Fruit fly (Drosophila melanogaster) whole organism, embryonic: ENCODE data around the gene Os-C.

Experiments
- ATbp ChIP-seq: fragments of 200-800 bp; sonication (Bioruptor generic); optimal IDR thresholded peaks from 2 replicates; lab custom pipeline; 2017; ENCODE audit warnings: missing biosample characterization, mild to moderate bottlenecking, missing genetic modification characterization, missing genetic modification reagents
- Atf6 ChIP-seq: fragments of 200-800 bp; sonication (Bioruptor generic); IDR thresholded peaks from 2 replicates; pipeline ENCODE4 v1.3.6; 2022; ENCODE audit warnings: missing biosample characterization, missing genetic modification characterization
- CG12299 ChIP-seq: fragments of 200-800 bp; sonication (Bioruptor generic); optimal IDR thresholded peaks from 2 replicates; lab custom pipeline; 2018; ENCODE audit warnings: missing biosample characterization, mild to moderate bottlenecking, missing genetic modification characterization
- CG13624 ChIP-seq: fragments of 200-800 bp; sonication (Bioruptor generic); optimal IDR thresholded peaks from 2 replicates; lab custom pipeline; 2016; ENCODE audit warnings: missing biosample characterization, missing genetic modification characterization
- CG15514 ChIP-seq: fragments of 200-800 bp; sonication (Bioruptor generic); optimal IDR thresholded peaks from 3 replicates; lab custom pipeline; 2017; ENCODE audit warnings: missing biosample characterization, missing genetic modification characterization, mild to moderate bottlenecking, moderate library complexity, missing genetic modification reagents
- CG17568 ChIP-seq: fragments of 200-800 bp; sonication (Bioruptor generic); optimal IDR thresholded peaks from 2 replicates; lab custom pipeline; 2018; ENCODE audit warnings: missing biosample characterization, mild to moderate bottlenecking, missing genetic modification characterization, moderate library complexity
- CG18011 ChIP-seq: fragments of 200-800 bp; sonication (Bioruptor generic); optimal IDR thresholded peaks from 2 replicates; lab custom pipeline; 2017; ENCODE audit warnings: missing biosample characterization, missing genetic modification characterization, mild to moderate bottlenecking, moderate library complexity, missing genotype
- CG2120 ChIP-seq: fragments of 200-800 bp; sonication (Bioruptor generic); optimal IDR thresholded peaks from 3 replicates; lab custom pipeline; 2016; ENCODE audit warnings: missing biosample characterization, missing genetic modification characterization
- CG2129 ChIP-seq: fragments of 200-800 bp; sonication (Bioruptor generic); IDR thresholded peaks from 2 replicates; pipeline ENCODE4 v1.3.6; 2022; ENCODE audit warnings: missing biosample characterization, missing genetic modification characterization; ENCODE audit not compliant: partially characterized antibody
- CG32532 ChIP-seq: fragments of 200-800 bp; sonication (Bioruptor generic); IDR thresholded peaks from 2 replicates; pipeline ENCODE4 v1.3.6; 2022; ENCODE audit warnings: missing biosample characterization, missing genetic modification characterization
- CG34224 ChIP-seq: fragments of 200-800 bp; sonication (Bioruptor generic); IDR thresholded peaks from 3 replicates; pipeline ENCODE4 v1.3.6; 2022; ENCODE audit warnings: missing biosample characterization, missing genetic modification characterization; ENCODE audit not compliant: partially characterized antibody
- CG4617 ChIP-seq: fragments of 200-800 bp; sonication (Bioruptor generic); optimal IDR thresholded peaks from 3 replicates; lab custom pipeline; 2016; ENCODE audit warnings: missing biosample characterization, missing genetic modification characterization, borderline replicate concordance
- CG6689 ChIP-seq: fragments of 200-800 bp; sonication (Bioruptor generic); IDR thresholded peaks from 2 replicates; pipeline ENCODE4 v1.3.6; 2022; ENCODE audit warnings: missing biosample characterization, missing genetic modification characterization
- CG7271 ChIP-seq: fragments of 200-800 bp; sonication (Bioruptor generic); optimal IDR thresholded peaks from 2 replicates; lab custom pipeline; 2018; ENCODE audit warnings: missing biosample characterization, mild to moderate bottlenecking, missing genetic modification characterization, moderate library complexity
- CG7556 ChIP-seq: fragments of 200-800 bp; sonication (Bioruptor generic); optimal IDR thresholded peaks from 2 replicates; lab custom pipeline; 2017; ENCODE audit warnings: missing biosample characterization, mild to moderate bottlenecking, missing genetic modification characterization
- CG9876 ChIP-seq: fragments of 200-800 bp; sonication (Bioruptor generic); optimal IDR thresholded peaks from 2 replicates; lab custom pipeline; 2016; ENCODE audit warnings: missing biosample characterization, missing genetic modification characterization
- CG9932 ChIP-seq: fragments of 200-800 bp; sonication (Bioruptor generic); IDR thresholded peaks from 2 replicates; pipeline ENCODE4 v1.3.6; 2022; ENCODE audit warnings: missing biosample characterization, missing genetic modification characterization
- Dll ChIP-seq: fragments of 200-800 bp; sonication (Bioruptor generic); IDR thresholded peaks from 4 replicates; pipeline ENCODE4 v1.3.6; 2022; ENCODE audit warnings: missing biosample characterization, missing genetic modification characterization; ENCODE audit not compliant: partially characterized antibody
- GATAe ChIP-seq: fragments of 200-800 bp; sonication (Bioruptor generic); conservative IDR thresholded peaks from 2 replicates; pipeline ENCODE4 v1.3.6; 2022; ENCODE audit warnings: missing biosample characterization, missing genetic modification characterization
- Gsc ChIP-seq: fragments of 200-800 bp; sonication (Bioruptor generic); IDR thresholded peaks from 2 replicates; pipeline ENCODE4 v1.3.6; 2022; ENCODE audit warnings: missing biosample characterization, missing genetic modification characterization
- H15 ChIP-seq: fragments of 200-800 bp; sonication (Bioruptor generic); IDR thresholded peaks from 3 replicates; pipeline ENCODE4 v1.3.6; 2022; ENCODE audit warnings: missing biosample characterization, missing genetic modification characterization
- Hmr ChIP-seq: fragments of 200-800 bp; sonication (Bioruptor generic); optimal IDR thresholded peaks from 3 replicates; lab custom pipeline; 2017; ENCODE audit warnings: mild to moderate bottlenecking, missing biosample characterization, missing genetic modification reagents, missing genetic modification characterization
- Hr39 ChIP-seq: fragments of >200 bp; optimal IDR thresholded peaks from 2 replicates; lab custom pipeline; 2017
- Hsf ChIP-seq: fragments of 200-800 bp; sonication (Bioruptor generic); optimal IDR thresholded peaks from 3 replicates; lab custom pipeline; 2016; ENCODE audit warnings: missing biosample characterization, missing genetic modification characterization
- Kr ChIP-seq: fragments of 200-800 bp; sonication (Bioruptor generic); optimal IDR thresholded peaks from 2 replicates; lab custom pipeline; 2017; ENCODE audit warnings: missing biosample characterization, mild to moderate bottlenecking, missing genetic modification characterization
- Lpt ChIP-seq: fragments of >200 bp; optimal IDR thresholded peaks from 2 replicates; lab custom pipeline; 2018; ENCODE audit warnings: missing biosample characterization, missing genetic modification characterization
- Nf-YB ChIP-seq: fragments of 200-800 bp; sonication (Bioruptor generic); optimal IDR thresholded peaks from 3 replicates; lab custom pipeline; 2019; ENCODE audit warnings: missing biosample characterization, mild to moderate bottlenecking, missing genetic modification characterization, moderate library complexity
- Opbp ChIP-seq: fragments of 200-800 bp; sonication (Bioruptor generic); IDR thresholded peaks from 3 replicates; pipeline ENCODE4 v1.3.6; 2022; ENCODE audit warnings: missing biosample characterization, missing genetic modification characterization; ENCODE audit not compliant: partially characterized antibody
- Optix ChIP-seq: fragments of 200-800 bp; sonication (Bioruptor generic); IDR thresholded peaks from 3 replicates; pipeline ENCODE4 v1.3.6; 2022; ENCODE audit warnings: missing biosample characterization, missing genetic modification characterization
- ase ChIP-seq: fragments of 200-800 bp; sonication (Bioruptor generic); IDR thresholded peaks from 3 replicates; pipeline ENCODE4 v1.3.6; 2022; ENCODE audit warnings: missing biosample characterization, missing genetic modification characterization
- ato ChIP-seq: fragments of 200-800 bp; sonication (Bioruptor generic); IDR thresholded peaks from 2 replicates; pipeline ENCODE4 v1.3.6; 2022; ENCODE audit warnings: missing biosample characterization, missing genetic modification characterization; ENCODE audit not compliant: partially characterized antibody
- cas ChIP-seq: fragments of 200-800 bp; sonication (Bioruptor generic); IDR thresholded peaks from 2 replicates; pipeline ENCODE4 v1.3.6; 2022; ENCODE audit warnings: missing biosample characterization, missing genetic modification characterization
- chinmo ChIP-seq: fragments of 200-800 bp; sonication (Bioruptor generic); IDR thresholded peaks from 4 replicates; pipeline ENCODE4 v1.3.6; 2022; ENCODE audit warnings: missing biosample characterization, missing genetic modification characterization; ENCODE audit not compliant: partially characterized antibody
- ci ChIP-seq: fragments of 200-800 bp; sonication (Bioruptor generic); IDR thresholded peaks from 3 replicates; pipeline ENCODE4 v1.3.6; 2022; ENCODE audit warnings: missing biosample characterization, missing genetic modification characterization
- corto ChIP-seq: fragments of 200-800 bp; sonication (Bioruptor generic); optimal IDR thresholded peaks from 2 replicates; lab custom pipeline; 2016; ENCODE audit warnings: missing biosample characterization, mild to moderate bottlenecking, missing genetic modification characterization, moderate library complexity
- cwo ChIP-seq: fragments of 200-800 bp; sonication (Bioruptor generic); optimal IDR thresholded peaks from 3 replicates; lab custom pipeline; 2017; ENCODE audit warnings: missing biosample characterization, missing genetic modification characterization, mild to moderate bottlenecking, moderate library complexity, missing genetic modification reagents
- esg ChIP-seq: fragments of 200-800 bp; sonication (Bioruptor generic); conservative IDR thresholded peaks from 2 replicates; pipeline ENCODE4 v1.3.6; 2022; ENCODE audit warnings: missing biosample characterization, missing genetic modification characterization
- fu2 ChIP-seq: fragments of 200-800 bp; sonication (Bioruptor generic); optimal IDR thresholded peaks from 2 replicates; lab custom pipeline; 2016; ENCODE audit warnings: missing biosample characterization, missing genetic modification characterization
- hth ChIP-seq: fragments of >200 bp; optimal IDR thresholded peaks from 2 replicates; lab custom pipeline; 2017; ENCODE audit warnings: inconsistent platforms
- kni ChIP-seq: fragments of 200-800 bp; sonication (Bioruptor generic); optimal IDR thresholded peaks from 3 replicates; lab custom pipeline; 2017; ENCODE audit warnings: mild to moderate bottlenecking, missing biosample characterization, missing genetic modification reagents, missing genetic modification characterization
- lilli ChIP-seq: fragments of 200-800 bp; sonication (Bioruptor generic); optimal IDR thresholded peaks from 3 replicates; lab custom pipeline; 2016; ENCODE audit warnings: missing biosample characterization, missing genetic modification characterization
- lola ChIP-seq, 3 experiments: fragments of >200 bp in 2 of 3; fragments of 200-800 bp in 1 of 3; sonication (Bioruptor generic) in 1 of 3; optimal IDR thresholded peaks; 2 replicates each; lab custom pipeline; 2017 to 2019; ENCODE audit warnings: missing biosample characterization in 3 of 3, missing genetic modification characterization in 3 of 3, mild to moderate bottlenecking in 1 of 3, moderate library complexity in 1 of 3
- lov ChIP-seq, 2 experiments: fragments of 200-800 bp in 1 of 2; fragments of >200 bp in 1 of 2; sonication (Bioruptor generic) in 1 of 2; IDR thresholded peaks in 1 of 2; optimal IDR thresholded peaks in 1 of 2; 2 replicates in 1 of 2; 3 replicates in 1 of 2; pipeline versions ENCODE4 v1.3.6 to Lab custom; 2017 to 2022; ENCODE audit warnings: missing biosample characterization in 1 of 2, missing genetic modification characterization in 1 of 2
- nau ChIP-seq: fragments of 200-800 bp; sonication (Bioruptor generic); optimal IDR thresholded peaks from 3 replicates; lab custom pipeline; 2017; ENCODE audit warnings: missing biosample characterization, mild to moderate bottlenecking, missing genetic modification characterization, missing genetic modification reagents
- p53 ChIP-seq: fragments of 200-800 bp; sonication (Bioruptor generic); optimal IDR thresholded peaks from 2 replicates; lab custom pipeline; 2016; ENCODE audit warnings: missing biosample characterization, missing genetic modification characterization
- pb ChIP-seq: fragments of 200-800 bp; sonication (Bioruptor generic); optimal IDR thresholded peaks from 3 replicates; lab custom pipeline; 2016; ENCODE audit warnings: missing biosample characterization, missing genetic modification characterization
- pzg ChIP-seq: fragments of 200-800 bp; sonication (Bioruptor generic); optimal IDR thresholded peaks from 3 replicates; lab custom pipeline; 2018; ENCODE audit warnings: missing biosample characterization, mild to moderate bottlenecking, missing genetic modification characterization, moderate library complexity
- ssp ChIP-seq: fragments of 200-800 bp; sonication (Bioruptor generic); IDR thresholded peaks from 2 replicates; pipeline ENCODE4 v1.3.6; 2022; ENCODE audit warnings: missing biosample characterization, missing genetic modification characterization
- zfh1 ChIP-seq: fragments of 200-800 bp; sonication (Bioruptor generic); IDR thresholded peaks from 3 replicates; pipeline ENCODE4 v1.3.6; 2022; ENCODE audit warnings: missing biosample characterization, missing genetic modification characterization

Os-C gene

DNA sequence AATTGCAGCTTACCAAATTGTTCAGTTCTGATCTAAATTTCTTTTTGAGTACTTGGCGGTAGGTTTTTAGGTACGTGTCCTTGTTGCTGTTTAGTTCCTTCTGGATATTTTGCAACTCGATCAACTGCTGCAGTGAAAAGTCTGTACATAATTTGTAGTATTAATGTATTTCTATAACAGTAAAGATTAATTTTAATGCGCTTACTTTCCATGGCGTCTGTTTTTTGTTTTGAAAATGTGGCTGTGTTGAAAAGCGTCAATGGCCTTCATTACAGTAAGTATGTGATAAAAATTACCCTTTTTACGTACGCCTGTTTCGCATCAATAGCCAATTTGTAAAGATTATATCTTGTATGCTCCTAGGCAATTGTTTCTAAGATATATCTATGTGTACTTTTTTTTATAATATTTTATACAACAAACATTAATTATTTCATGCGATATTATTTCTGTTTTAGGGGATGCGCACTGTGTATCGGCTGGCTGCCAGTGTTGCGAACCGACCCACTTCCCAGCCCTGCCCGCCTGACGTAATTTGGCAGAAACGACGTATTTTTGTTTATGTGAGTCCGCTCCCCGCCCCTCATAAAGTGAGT is 22.4 kb downstream of the Os-C start, which contains the start of the genes Kmn2 and CG2698 (continued):
- peak; percentile 62; the same call in 2 of the 4 replicates for TF ChIP-seq Dll (GFP tag; lab: Robert Waterston, UW)
- peak; percentile 96 for TF ChIP-seq Hmr
- TF ChIP-seq Hr39 (lab: Kevin White, UChicago), result no peak
- no peak for TF ChIP-seq ato (GFP tag; lab: Robert Waterston, UW)
- peak; percentile 88 for TF ChIP-seq CG17568 (GFP tag; lab: Kevin White, UChicago)
- peak; percentile 96 for TF ChIP-seq cas (GFP tag; lab: Robert Waterston, UW)
- TF ChIP-seq lola (GFP tag; optimal IDR thresholded peaks at IDR 0.05; lab: Kevin White, UChicago), result peak in 1 of 3 experiments; percentile 91
- TF ChIP-seq p53 (GFP tag; lab: Kevin White, UChicago), result no peak
- peak; percentile 90 for TF ChIP-seq CG15514
- no peak for TF ChIP-seq Kr (GFP tag; lab: Kevin White, UChicago)
- no peak for TF ChIP-seq Lpt
- TF ChIP-seq nau (GFP tag; lab: Kevin White, UChicago), result peak; percentile 90
- TF ChIP-seq pb (GFP tag; lab: Kevin White, UChicago), result peak; percentile 61
- TF ChIP-seq Nf-YB, result peak; percentile 82
- TF ChIP-seq CG9876 (GFP tag; lab: Kevin White, UChicago), result peak; percentile 48
- peak; percentile 96 for TF ChIP-seq lilli (GFP tag; lab: Kevin White, UChicago)
- peak; percentile 94 for TF ChIP-seq CG7556 (GFP tag; lab: Kevin White, UChicago)
- TF ChIP-seq CG2129 (GFP tag; lab: Robert Waterston, UW), result no peak
- TF ChIP-seq ssp (GFP tag; lab: Robert Waterston, UW), result peak; percentile 94
- peak; percentile 97 for TF ChIP-seq ase (GFP tag; lab: Robert Waterston, UW)
- 0 out of 3 replicates have a peak, but pooled peaks have one; percentile 31 for TF ChIP-seq Opbp (GFP tag; lab: Robert Waterston, UW)
- peak; percentile 97 for TF ChIP-seq Atf6
- TF ChIP-seq CG32532 (GFP tag; lab: Robert Waterston, UW), result peak; percentile 98
- TF ChIP-seq CG9932 (GFP tag; lab: Robert Waterston, UW), result peak; percentile 99
- peak; percentile 52 for TF ChIP-seq fu2 (GFP tag; lab: Kevin White, UChicago)
- TF ChIP-seq GATAe (GFP tag; lab: Robert Waterston, UW), result peak; percentile 90; the same call in 1 of the 2 replicates
- peak; percentile 87 for TF ChIP-seq kni (GFP tag; lab: Kevin White, UChicago)
- TF ChIP-seq CG6689 (GFP tag; lab: Robert Waterston, UW), result peak; percentile 98
- TF ChIP-seq CG13624 (GFP tag; lab: Kevin White, UChicago), result peak; percentile 73
- TF ChIP-seq cwo (GFP tag; lab: Kevin White, UChicago), result peak; percentile 88
- peak; percentile 82 for TF ChIP-seq CG18011
- peak; percentile 89 for TF ChIP-seq CG12299 (tag; lab: Kevin White, UChicago)
- TF ChIP-seq H15 (GFP tag; lab: Robert Waterston, UW), result peak; percentile 97
- TF ChIP-seq ci (GFP tag; lab: Robert Waterston, UW), result peak; percentile 98
- peak; percentile 62 for TF ChIP-seq pzg (GFP tag; lab: Kevin White, UChicago)
- peak; percentile 94 for TF ChIP-seq ATbp (GFP tag; lab: Kevin White, UChicago)
- TF ChIP-seq CG34224 (GFP tag; lab: Robert Waterston, UW), result no peak
- TF ChIP-seq zfh1, result peak; percentile 98
- peak; percentile 95 for TF ChIP-seq CG2120
- TF ChIP-seq hth (lab: Kevin White, UChicago), result no peak
- TF ChIP-seq lov (optimal IDR thresholded peaks at IDR 0.05; lab: Kevin White, UChicago), result no peak
- peak; percentile 95 for TF ChIP-seq lov (GFP tag; IDR thresholded peaks at IDR 0.05; lab: Robert Waterston, UW)
- no peak for TF ChIP-seq chinmo (GFP tag; lab: Robert Waterston, UW)
- TF ChIP-seq Hsf (GFP tag; lab: Kevin White, UChicago), result peak; percentile 92
- TF ChIP-seq esg (GFP tag; lab: Robert Waterston, UW), result peak; percentile 98
- peak; percentile 84 for TF ChIP-seq corto (GFP tag; lab: Kevin White, UChicago)
- TF ChIP-seq Optix (GFP tag; lab: Robert Waterston, UW), result peak; percentile 95
- TF ChIP-seq Gsc (GFP tag; lab: Robert Waterston, UW), result peak; percentile 96
- peak; percentile 68 for TF ChIP-seq CG7271 (tag; lab: Kevin White, UChicago)
- peak; percentile 89 for TF ChIP-seq CG4617 (GFP tag; lab: Kevin White, UChicago)
